Worm (Caenorhabditis elegans): ENCODE results near the gene gfat-1.
A peak's percentile ranks its signal among the peaks of the same experiment; 100 is the strongest.
"Not testable (repeated sequence)": the region's sequence is repeated elsewhere in the genome, so short reads cannot be mapped to it uniquely, and the experiment has no call there.

Gene gfat-1

ce11 chrII:11566970-11567711, 28.1 kb downstream of the gfat-1 start, which contains the start of gene F54D5.5:
Gene F54D5.5, minus strand, starts transcription at chrII:11567020.
- peak; percentile 71 for TF ChIP-seq hmg-1.2 (GFP tag; IDR thresholded peaks at IDR 0.05)
- no peak for TF ChIP-seq lin-54 (GFP tag; optimal IDR thresholded peaks at IDR 0.05)
- peak; percentile 84 for TF ChIP-seq zfh-2 (GFP tag; conservative IDR thresholded peaks at IDR 0.05)
- TF ChIP-seq efl-1 (GFP tag; optimal IDR thresholded peaks at IDR 0.05): peak; percentile 23
- no peak for TF ChIP-seq rcor-1 (GFP tag; IDR thresholded peaks at IDR 0.05)
- no peak for TF ChIP-seq T07F8.4 (tag; optimal IDR thresholded peaks at IDR 0.05)
- no peak for TF ChIP-seq ztf-26 (tag; optimal IDR thresholded peaks at IDR 0.05)

ce11 chrII:11564127-11564526, 31.1 kb downstream of the gfat-1 start, which contains the start of gene F54D5.15:
Gene F54D5.15, minus strand, starts transcription at chrII:11564227.
- no peak for TF ChIP-seq F57A8.1 (GFP tag; optimal IDR thresholded peaks at IDR 0.05)
- TF ChIP-seq zfh-2 (GFP tag; conservative IDR thresholded peaks at IDR 0.05): 0 out of 2 replicates have a peak, but pooled peaks have one; percentile 22
- no peak for TF ChIP-seq egrh-3 (GFP tag; IDR thresholded peaks at IDR 0.05)
- TF ChIP-seq snpc-3.4 (tag; optimal IDR thresholded peaks at IDR 0.05): no peak

ce11 chrII:11556338-11556737, 38.9 kb downstream of the gfat-1 start, which contains the start of gene F54D5.17:
Gene F54D5.17, plus strand, starts transcription at chrII:11556638.
- TF ChIP-seq ztf-6 (GFP tag; IDR thresholded peaks at IDR 0.05) (no peak), zfh-2 (GFP tag; conservative IDR thresholded peaks at IDR 0.05) (0 out of 2 replicates have a peak, but pooled peaks have one; percentile 13), chd-7 (tag; optimal IDR thresholded peaks at IDR 0.05) (no peak)

ce11 chrII:11555634-11556033, 39.6 kb downstream of the gfat-1 start, which contains the start of gene F54D5.24:
Gene F54D5.24, plus strand, starts transcription at chrII:11555949.
- no peak for TF ChIP-seq gei-17 (GFP tag; optimal IDR thresholded peaks at IDR 0.05)
- TF ChIP-seq attf-6 (GFP tag; IDR thresholded peaks at IDR 0.05): no peak
- no peak for TF ChIP-seq ets-4 (GFP tag; optimal IDR thresholded peaks at IDR 0.05)
- TF ChIP-seq K12H6.12 (tag; optimal IDR thresholded peaks at IDR 0.05): no peak
- no peak for TF ChIP-seq ZK185.1 (tag; optimal IDR thresholded peaks at IDR 0.05; ENCODE audit: poor library complexity, severe bottlenecking)
- no peak for TF ChIP-seq die-1 (tag; optimal IDR thresholded peaks at IDR 0.05)

ce11 chrII:11551981-11552380, 43.2 kb downstream of the gfat-1 start, which contains the start of gene dhgd-1:
Gene dhgd-1, minus strand, starts transcription at chrII:11552081.
- TF ChIP-seq F49E8.2 (tag; optimal IDR thresholded peaks at IDR 0.05; ENCODE audit: insufficient read depth); D2030.7 (GFP tag; IDR thresholded peaks at IDR 0.05); attf-3 (GFP tag; conservative IDR thresholded peaks at IDR 0.05): not testable (repeated sequence)

ce11 chrII:11547254-11547687, 47.9 kb downstream of the gfat-1 start, which contains the start of gene F54D5.7:
Gene F54D5.7, plus strand, starts transcription at chrII:11547517.
- peak; percentile 59 for TF ChIP-seq atf-7 (tag; optimal IDR thresholded peaks at IDR 0.05)
- peak; percentile 98 for TF ChIP-seq ama-1 (optimal IDR thresholded peaks at IDR 0.05)
- TF ChIP-seq ama-1 (GFP tag; optimal IDR thresholded peaks at IDR 0.05): no peak
- TF ChIP-seq F22D6.2 (tag; optimal IDR thresholded peaks at IDR 0.05): peak; percentile 11
- peak; percentile 34 for TF ChIP-seq zim-3 (tag; optimal IDR thresholded peaks at IDR 0.05)
- no peak for TF ChIP-seq rec-8 (tag; optimal IDR thresholded peaks at IDR 0.05)
- TF ChIP-seq hrde-1 (tag; optimal IDR thresholded peaks at IDR 0.05; ENCODE audit: borderline replicate concordance): no peak
- TF ChIP-seq nhr-27 (tag; optimal IDR thresholded peaks at IDR 0.05): no peak
- TF ChIP-seq nfya-2 (GFP tag; IDR thresholded peaks at IDR 0.05): no peak
- no peak for TF ChIP-seq snpc-1.1 (tag; optimal IDR thresholded peaks at IDR 0.05; ENCODE audit: insufficient read depth)
- peak; percentile 84; the same call in 1 of the 2 replicates for TF ChIP-seq nfyb-1 (GFP tag; IDR thresholded peaks at IDR 0.05)
- TF ChIP-seq ceh-100 (GFP tag; IDR thresholded peaks at IDR 0.05): peak; percentile 49
- TF ChIP-seq B0019.2 (GFP tag; conservative IDR thresholded peaks at IDR 0.05): no peak
- TF ChIP-seq ZK185.1 (tag; optimal IDR thresholded peaks at IDR 0.05; ENCODE audit: poor library complexity, severe bottlenecking): peak; percentile 44
- 0 out of 2 replicates have a peak, but pooled peaks have one; percentile 35 for TF ChIP-seq attf-3 (GFP tag; conservative IDR thresholded peaks at IDR 0.05)
- TF ChIP-seq ztf-28 (GFP tag; IDR thresholded peaks at IDR 0.05): no peak
- TF ChIP-seq somi-1 (GFP tag; optimal IDR thresholded peaks at IDR 0.05): no peak
- TF ChIP-seq madf-3 (GFP tag; IDR thresholded peaks at IDR 0.05): 0 out of 2 replicates have a peak, but pooled peaks have one; percentile 32

Data from whole organism, young adult.